Worm (Caenorhabditis elegans): ENCODE data around the gene F41G3.19.

DNA sequence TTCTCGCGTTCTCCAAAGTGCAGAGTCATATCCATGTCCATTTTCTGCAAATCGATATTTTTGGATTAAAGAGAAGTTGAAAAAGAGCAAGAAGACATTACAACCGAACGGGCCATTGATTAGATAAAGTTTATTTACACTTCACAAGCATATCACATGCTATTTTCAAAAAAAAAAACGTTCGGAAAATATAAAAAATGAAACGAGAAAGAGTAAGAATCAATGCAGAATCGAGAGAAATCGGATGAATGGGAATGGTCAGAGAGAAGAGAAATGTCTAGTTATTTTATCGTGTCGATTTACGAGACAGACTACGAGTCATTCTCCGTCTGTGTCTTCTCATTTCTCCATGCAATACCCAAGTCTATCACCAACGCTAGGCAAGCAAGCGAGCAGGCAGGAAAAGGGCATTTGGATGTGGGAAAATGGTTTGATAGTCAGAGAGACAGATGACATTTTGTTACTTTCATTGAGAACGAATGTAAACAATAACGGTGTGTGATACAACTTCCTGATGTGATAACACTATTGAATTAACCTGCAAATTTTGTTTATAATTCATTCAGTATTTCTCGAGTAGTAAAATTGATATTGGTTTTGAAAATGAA is 48.3 kb upstream of the F41G3.19 start, which contains the start of gene F31E8.4:
- TF ChIP-seq lsy-2 (tag; optimal IDR thresholded peaks at IDR 0.05) (no peak), egl-27 (tag; optimal IDR thresholded peaks at IDR 0.05) (no peak), elt-3 (tag; optimal IDR thresholded peaks at IDR 0.05) (no peak), snpc-4 (tag; optimal IDR thresholded peaks at IDR 0.05) (no peak), nhr-21 (tag; optimal IDR thresholded peaks at IDR 0.05) (no peak), ceh-82 (tag; optimal IDR thresholded peaks at IDR 0.05) (no peak), mdl-1 (tag; optimal IDR thresholded peaks at IDR 0.05) (no peak), aly-2 (tag; optimal IDR thresholded peaks at IDR 0.05) (no peak)
